Worm (Caenorhabditis elegans): ENCODE data around the gene C54D10.3.

DNA sequence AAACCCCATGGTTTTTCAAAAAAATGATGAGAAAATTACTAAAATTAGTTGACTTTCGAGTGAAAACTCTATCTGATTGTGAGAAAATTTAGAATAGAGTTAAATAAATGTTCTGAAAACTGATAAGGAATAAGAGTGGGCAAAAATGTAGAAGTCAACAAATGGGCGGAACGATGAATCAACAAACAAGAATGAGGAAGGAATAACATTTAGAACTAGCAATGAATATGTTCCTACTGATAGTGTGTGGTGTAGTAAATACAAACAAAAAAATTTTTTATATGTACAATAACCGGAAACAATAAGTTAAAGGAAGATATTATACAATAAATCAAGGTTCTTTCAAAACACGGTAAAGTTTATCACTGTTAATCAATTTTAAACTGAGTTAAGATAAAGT lies 25.4 kb downstream of the C54D10.3 start, which contains the start of gene pals-39:
- TF ChIP-seq W03F9.2 (tag; optimal IDR thresholded peaks at IDR 0.05) (no peak), him-1 (tag; optimal IDR thresholded peaks at IDR 0.05) (no peak)
